Worm (Caenorhabditis elegans): Measurements from ENCODE around the gene mct-4.

Gene mct-4

ce11 chrX:4969228-4969627, 39.7 kb upstream of the mct-4 start, which contains the start of gene M03F4.6 (continued):
- TF ChIP-seq xnd-1 (tag; optimal IDR thresholded peaks at IDR 0.05) (no peak), dpl-1 (GFP tag; optimal IDR thresholded peaks at IDR 0.05) (no peak), F10E7.11 (tag; optimal IDR thresholded peaks at IDR 0.05) (no peak), sptf-2 (GFP tag; optimal IDR thresholded peaks at IDR 0.05) (no peak), rec-8 (tag; optimal IDR thresholded peaks at IDR 0.05) (no peak), ceh-100 (GFP tag; IDR thresholded peaks at IDR 0.05) (no peak), bed-2 (GFP tag; IDR thresholded peaks at IDR 0.05) (no peak), dpff-1 (tag; optimal IDR thresholded peaks at IDR 0.05) (peak; percentile 10), madf-6 (GFP tag; IDR thresholded peaks at IDR 0.05) (peak; percentile 14; the same call in 1 of the 2 replicates), him-1 (tag; optimal IDR thresholded peaks at IDR 0.05) (no peak), C17E4.6 (GFP tag; IDR thresholded peaks at IDR 0.05) (no peak), fkh-3 (tag; optimal IDR thresholded peaks at IDR 0.05) (no peak), Y67H2A.10 (GFP tag; conservative IDR thresholded peaks at IDR 0.05) (no peak), egrh-3 (GFP tag; IDR thresholded peaks at IDR 0.05) (no peak), B0261.1 (tag; optimal IDR thresholded peaks at IDR 0.05) (no peak), B0019.2 (GFP tag; conservative IDR thresholded peaks at IDR 0.05) (no peak), mes-4 (tag; optimal IDR thresholded peaks at IDR 0.05) (no peak), zim-3 (tag; optimal IDR thresholded peaks at IDR 0.05) (peak; percentile 53), ZK185.1 (tag; optimal IDR thresholded peaks at IDR 0.05; ENCODE audit: poor library complexity, severe bottlenecking) (peak; percentile 11), cebp-1 (GFP tag; IDR thresholded peaks at IDR 0.05) (no peak), cebp-1 (tag; optimal IDR thresholded peaks at IDR 0.05) (peak; percentile 7), Y53G8AR.9 (GFP tag; conservative IDR thresholded peaks at IDR 0.05) (peak; percentile 73; the same call in 1 of the 2 replicates), nhr-179 (tag; optimal IDR thresholded peaks at IDR 0.05) (no peak), nfyb-1 (GFP tag; IDR thresholded peaks at IDR 0.05) (peak; percentile 47; the same call in 1 of the 2 replicates), ets-4 (GFP tag; optimal IDR thresholded peaks at IDR 0.05) (no peak), snpc-1.1 (tag; optimal IDR thresholded peaks at IDR 0.05; ENCODE audit: insufficient read depth) (no peak), akir-1 (GFP tag; optimal IDR thresholded peaks at IDR 0.05) (no peak), T07F8.4 (tag; optimal IDR thresholded peaks at IDR 0.05) (no peak), pha-4 (tag; optimal IDR thresholded peaks at IDR 0.05) (no peak), ztf-25 (GFP tag; IDR thresholded peaks at IDR 0.05) (no peak), unc-130 (GFP tag; optimal IDR thresholded peaks at IDR 0.05) (no peak), lir-1 (GFP tag; conservative IDR thresholded peaks at IDR 0.05) (no peak), aptf-3 (GFP tag; IDR thresholded peaks at IDR 0.05) (0 out of 2 replicates have a peak, but pooled peaks have one; percentile 28), ceh-58 (GFP tag; IDR thresholded peaks at IDR 0.05) (no peak), B0336.3 (GFP tag; IDR thresholded peaks at IDR 0.05) (peak; percentile 76), egl-18 (GFP tag; IDR thresholded peaks at IDR 0.05) (no peak), ceh-27 (GFP tag; optimal IDR thresholded peaks at IDR 0.05) (no peak), attf-3 (GFP tag; conservative IDR thresholded peaks at IDR 0.05) (no peak), F55B11.4 (tag; optimal IDR thresholded peaks at IDR 0.05; ENCODE audit: borderline replicate concordance, insufficient read depth) (no peak), hlh-26 (GFP tag; conservative IDR thresholded peaks at IDR 0.05) (no peak), F37B4.10 (GFP tag; IDR thresholded peaks at IDR 0.05) (no peak), ceh-79 (tag; optimal IDR thresholded peaks at IDR 0.05) (no peak), somi-1 (GFP tag; optimal IDR thresholded peaks at IDR 0.05) (no peak), pbrm-1 (GFP tag; IDR thresholded peaks at IDR 0.05) (no peak), lin-54 (GFP tag; optimal IDR thresholded peaks at IDR 0.05) (peak; percentile 9), K12H6.12 (tag; optimal IDR thresholded peaks at IDR 0.05) (no peak), ztf-3 (GFP tag; optimal IDR thresholded peaks at IDR 0.05) (peak; percentile 47), Y53F4B.3 (GFP tag; IDR thresholded peaks at IDR 0.05) (no peak), F52B5.7 (tag; optimal IDR thresholded peaks at IDR 0.05) (peak; percentile 10)

All from whole organism, young adult.